Worm (Caenorhabditis elegans) whole organism, L4 larva: ENCODE measurements around the gene cct-4.

Experiments
- D1046.2 ChIP-seq: fragments of 200-800 bp; sonication (Bioruptor generic); IDR thresholded peaks from 2 replicates; pipeline ENCODE4 v1.3.6; 2022; ENCODE audit warnings: missing genetic modification characterization, missing compliant biosample characterization
- F37D6.2 ChIP-seq: sonication (generic microtip); optimal IDR thresholded peaks from 2 replicates; lab custom pipeline; 2016; ENCODE audit warnings: mild to moderate bottlenecking, missing genetic modification characterization, missing compliant biosample characterization
- T20F7.1 ChIP-seq: fragments of 200-800 bp; sonication (Bioruptor generic); optimal IDR thresholded peaks from 2 replicates; lab custom pipeline; 2018; ENCODE audit warnings: mild to moderate bottlenecking, missing genetic modification characterization, missing compliant biosample characterization
- Y105C5A.15 ChIP-seq: fragments of 200-800 bp; sonication (Bioruptor generic); IDR thresholded peaks from 2 replicates; pipeline ENCODE4 v1.3.6; 2022; ENCODE audit warnings: missing genetic modification characterization, missing compliant biosample characterization
- ZK546.5 ChIP-seq, 2 experiments: sonication (generic microtip); optimal IDR thresholded peaks; 2 replicates each; lab custom pipeline; 2017; ENCODE audit warnings: missing biosample characterization in 2 of 2, missing genetic modification characterization in 2 of 2
- aha-1 ChIP-seq: fragments of 150-350 bp; peaks from one replicate; lab custom pipeline; 2014; ENCODE audit warnings: missing biosample characterization, missing genetic modification characterization
- ceh-28 ChIP-seq: fragments of 150-350 bp; optimal IDR thresholded peaks from 2 replicates; lab custom pipeline; 2014; ENCODE audit warnings: missing biosample characterization, missing genetic modification reagents, missing genetic modification characterization
- cey-2 ChIP-seq: sonication (generic microtip); optimal IDR thresholded peaks from 3 replicates; lab custom pipeline; 2017; ENCODE audit warnings: missing genetic modification characterization, mild to moderate bottlenecking, missing compliant biosample characterization, antibody characterized with exemption, borderline replicate concordance; ENCODE audit not compliant: insufficient read depth
- daf-16 ChIP-seq, 3 experiments: sonication (generic microtip); optimal IDR thresholded peaks; 2 replicates each; lab custom pipeline; 2016 to 2017; ENCODE audit warnings: missing genetic modification characterization in 3 of 3, missing genetic modification reagents in 3 of 3, mild to moderate bottlenecking in 2 of 3, missing compliant biosample characterization in 2 of 3, missing biosample characterization in 1 of 3, moderate library complexity in 1 of 3
- daf-19 ChIP-seq: fragments of 200-800 bp; sonication (Bioruptor generic); conservative IDR thresholded peaks from 2 replicates; pipeline ENCODE4 v1.3.6; 2022; ENCODE audit warnings: missing genetic modification characterization, missing compliant biosample characterization
- dmd-8 ChIP-seq: fragments of 200-800 bp; sonication (Bioruptor generic); IDR thresholded peaks from 2 replicates; pipeline ENCODE4 v1.3.6; 2022; ENCODE audit warnings: missing genetic modification characterization, missing compliant biosample characterization
- dmd-9 ChIP-seq: fragments of 200-800 bp; sonication (Bioruptor generic); IDR thresholded peaks from 2 replicates; pipeline ENCODE4 v1.3.6; 2022; ENCODE audit warnings: missing genetic modification reagents, missing genetic modification characterization, missing compliant biosample characterization
- dpl-1 ChIP-seq: fragments of 150-350 bp; optimal IDR thresholded peaks from 2 replicates; lab custom pipeline; 2014; ENCODE audit warnings: missing biosample characterization, missing genetic modification reagents, missing genetic modification characterization
- dve-1 ChIP-seq: sonication (generic microtip); optimal IDR thresholded peaks from 2 replicates; lab custom pipeline; 2017; ENCODE audit warnings: antibody characterized with exemption, mild to moderate bottlenecking, missing genetic modification characterization, missing compliant biosample characterization; ENCODE audit not compliant: insufficient read depth
- fkh-10 ChIP-seq: fragments of 150-350 bp; optimal IDR thresholded peaks from 2 replicates; lab custom pipeline; 2014; ENCODE audit warnings: missing biosample characterization, missing genetic modification reagents, missing genetic modification characterization
- hif-1 ChIP-seq, 2 experiments: sonication (generic microtip); optimal IDR thresholded peaks; 2 replicates each; lab custom pipeline; 2016 to 2017; ENCODE audit warnings: missing compliant biosample characterization in 2 of 2, missing genetic modification characterization in 2 of 2, missing genetic modification reagents in 2 of 2, missing genotype in 2 of 2, mild to moderate bottlenecking in 1 of 2
- hlh-30 ChIP-seq: sonication (generic microtip); optimal IDR thresholded peaks from 2 replicates; lab custom pipeline; 2017; ENCODE audit warnings: antibody characterized with exemption, mild to moderate bottlenecking, missing genetic modification characterization, missing compliant biosample characterization; ENCODE audit not compliant: insufficient read depth
- jun-1 ChIP-seq: fragments of 150-350 bp; optimal IDR thresholded peaks from 2 replicates; lab custom pipeline; 2014; ENCODE audit warnings: missing biosample characterization, missing genetic modification reagents, missing genetic modification characterization
- lim-7 ChIP-seq: fragments of 200-800 bp; sonication (Bioruptor generic); IDR thresholded peaks from 2 replicates; pipeline ENCODE4 v1.3.6; 2022; ENCODE audit warnings: missing genetic modification characterization, missing compliant biosample characterization
- lir-3 ChIP-seq: sonication (generic microtip); optimal IDR thresholded peaks from 2 replicates; lab custom pipeline; 2016; ENCODE audit warnings: mild to moderate bottlenecking, missing genetic modification characterization, missing compliant biosample characterization
- madf-9 ChIP-seq: fragments of 200-800 bp; sonication (Bioruptor generic); conservative IDR thresholded peaks from 2 replicates; pipeline ENCODE4 v1.3.6; 2022; ENCODE audit warnings: missing genetic modification reagents, missing genetic modification characterization, missing compliant biosample characterization
- mxl-3 ChIP-seq: fragments of 200-800 bp; sonication (Bioruptor generic); optimal IDR thresholded peaks from 2 replicates; lab custom pipeline; 2018; ENCODE audit warnings: mild to moderate bottlenecking, missing genetic modification characterization, missing compliant biosample characterization
- nhr-11 ChIP-seq: fragments of 150-350 bp; optimal IDR thresholded peaks from 2 replicates; lab custom pipeline; 2014; ENCODE audit warnings: missing biosample characterization, missing genetic modification characterization
- nhr-237 ChIP-seq: sonication (generic microtip); optimal IDR thresholded peaks from 2 replicates; lab custom pipeline; 2017; ENCODE audit warnings: missing biosample characterization, missing genetic modification characterization
- nhr-25 ChIP-seq: sonication (generic microtip); optimal IDR thresholded peaks from 2 replicates; lab custom pipeline; 2017; ENCODE audit warnings: missing genetic modification characterization, mild to moderate bottlenecking, missing compliant biosample characterization, antibody characterized with exemption, moderate library complexity, borderline replicate concordance; ENCODE audit not compliant: insufficient read depth
- nhr-42 ChIP-seq: fragments of 200-800 bp; sonication (Bioruptor generic); IDR thresholded peaks from 2 replicates; pipeline ENCODE4 v1.3.6; 2022; ENCODE audit warnings: missing genetic modification characterization, missing compliant biosample characterization
- nhr-48 ChIP-seq: sonication (generic microtip); optimal IDR thresholded peaks from 2 replicates; lab custom pipeline; 2016; ENCODE audit warnings: mild to moderate bottlenecking, missing genetic modification characterization, missing compliant biosample characterization
- nhr-76 ChIP-seq: fragments of 150-350 bp; optimal IDR thresholded peaks from 2 replicates; lab custom pipeline; 2014; ENCODE audit warnings: missing biosample characterization, missing genetic modification characterization
- nhr-77 ChIP-seq: fragments of 150-350 bp; optimal IDR thresholded peaks from 2 replicates; lab custom pipeline; 2014; ENCODE audit warnings: missing biosample characterization, missing genetic modification characterization
- pha-4 ChIP-seq, 2 experiments: fragments of 150-350 bp in 1 of 2; fragments of 200-800 bp in 1 of 2; sonication (Bioruptor generic) in 1 of 2; IDR thresholded peaks in 1 of 2; optimal IDR thresholded peaks in 1 of 2; 2 replicates each; pipeline versions ENCODE4 v1.3.6 to Lab custom; 2014 to 2022; ENCODE audit warnings: missing genetic modification characterization in 2 of 2, missing genetic modification reagents in 2 of 2, missing biosample characterization in 1 of 2, missing compliant biosample characterization in 1 of 2
- php-3 ChIP-seq: fragments of 200-800 bp; sonication (Bioruptor generic); IDR thresholded peaks from 2 replicates; pipeline ENCODE4 v1.3.6; 2022; ENCODE audit warnings: missing genetic modification reagents, missing genetic modification characterization, missing compliant biosample characterization
- rbr-2 ChIP-seq: sonication (generic microtip); optimal IDR thresholded peaks from 2 replicates; lab custom pipeline; 2016; ENCODE audit warnings: missing genotype, missing genetic modification characterization, missing compliant biosample characterization
- skn-1 ChIP-seq: fragments of 150-350 bp; optimal IDR thresholded peaks from 2 replicates; lab custom pipeline; 2014; ENCODE audit warnings: missing biosample characterization, missing genetic modification characterization
- spr-3 ChIP-seq: fragments of 200-800 bp; sonication (Bioruptor generic); optimal IDR thresholded peaks from 2 replicates; lab custom pipeline; 2018; ENCODE audit warnings: mild to moderate bottlenecking, missing genetic modification characterization, missing compliant biosample characterization
- tra-1 ChIP-seq: fragments of 200-800 bp; sonication (Bioruptor generic); IDR thresholded peaks from 2 replicates; pipeline ENCODE4 v1.3.6; 2022; ENCODE audit warnings: missing genetic modification reagents, missing genetic modification characterization, missing compliant biosample characterization
- unc-130 ChIP-seq: sonication (generic microtip); optimal IDR thresholded peaks from 2 replicates; lab custom pipeline; 2016; ENCODE audit warnings: missing genetic modification reagents, missing genetic modification characterization, missing compliant biosample characterization
- zip-11 ChIP-seq: fragments of 200-800 bp; sonication (Bioruptor generic); IDR thresholded peaks from 2 replicates; pipeline ENCODE4 v1.3.6; 2022; ENCODE audit warnings: missing genetic modification characterization, missing compliant biosample characterization

Gene cct-4

ce11 chrII:8248745-8249144 is 34.7 kb upstream of the cct-4 start, which contains the start of the genes F35C11.2 and F35C11.4 (continued):
- TF ChIP-seq tra-1 (GFP tag; lab: Robert Waterston, UW), result 0 out of 2 replicates have a peak, but pooled peaks have one; percentile 38
- TF ChIP-seq Y105C5A.15, result no peak
- TF ChIP-seq nhr-42 (GFP tag; lab: Robert Waterston, UW), result no peak
- peak; percentile 31 for TF ChIP-seq nhr-48 (tag; lab: Kevin White, UChicago)
- TF ChIP-seq jun-1 (tag; lab: Kevin White, UChicago), result no peak
- TF ChIP-seq nhr-76 (tag; lab: Kevin White, UChicago), result no peak

- TF ChIP-seq rbr-2 (tag; lab: Kevin White, UChicago), result no peak
- no peak for TF ChIP-seq daf-16 (GFP tag; optimal IDR thresholded peaks at IDR 0.05; lab: Kevin White, UChicago)
- peak; percentile 4 for TF ChIP-seq daf-16 (tag; optimal IDR thresholded peaks at IDR 0.05; lab: Kevin White, UChicago)
- TF ChIP-seq dve-1 (tag; lab: Kevin White, UChicago), result peak; percentile 28
- TF ChIP-seq dmd-9 (GFP tag; lab: Robert Waterston, UW), result no peak
- TF ChIP-seq, all 104 proteins: peak for 2
Observed at ce11 chrII:8249710-8250109, 33.8 kb upstream of the cct-4 start.

- TF ChIP-seq unc-130 (GFP tag; lab: Kevin White, UChicago), result peak; percentile 46
- TF ChIP-seq php-3 (GFP tag; lab: Robert Waterston, UW), result no peak
- no peak for TF ChIP-seq lim-7 (GFP tag; lab: Robert Waterston, UW)
- TF ChIP-seq, all 104 proteins: peak for 1
Observed at ce11 chrII:8253160-8253793, 30.2 kb upstream of the cct-4 start, which contains the start of gene F35C11.5. F35C11.5 (plus strand) TSS chrII:8253743.

ce11 chrII:8256013-8256412 is 27.5 kb upstream of the cct-4 start, which contains the start of gene F35C11.7:
F35C11.7 (plus strand) TSS chrII:8256313.
- TF ChIP-seq spr-3 (no peak), unc-130 (GFP tag; lab: Kevin White, UChicago) (no peak), ceh-28 (tag; lab: Kevin White, UChicago) (no peak), F37D6.2 (tag; lab: Kevin White, UChicago) (no peak), zip-11 (GFP tag; lab: Robert Waterston, UW) (no peak), daf-16 (GFP tag; optimal IDR thresholded peaks at IDR 0.05; lab: Kevin White, UChicago) (no peak), daf-16 (tag; optimal IDR thresholded peaks at IDR 0.05; lab: Kevin White, UChicago) (no peak), nhr-237 (tag; lab: Kevin White, UChicago) (no peak), ZK546.5 (tag; optimal IDR thresholded peaks at IDR 0.05; lab: Kevin White, UChicago) (no peak), madf-9 (no peak), D1046.2 (no peak), dmd-8 (GFP tag; lab: Robert Waterston, UW) (no peak), Y105C5A.15 (no peak), daf-19 (no peak), dpl-1 (GFP tag; lab: Kevin White, UChicago) (no peak), cey-2 (no peak), nhr-11 (tag; lab: Kevin White, UChicago) (no peak)

- TF ChIP-seq unc-130 (GFP tag; lab: Kevin White, UChicago), result no peak
- no peak for TF ChIP-seq mxl-3
- no peak for TF ChIP-seq fkh-10 (GFP tag; lab: Kevin White, UChicago)
- TF ChIP-seq T20F7.1 (GFP tag; lab: Kevin White, UChicago), result no peak
- no peak for TF ChIP-seq pha-4 (GFP tag; IDR thresholded peaks at IDR 0.05; lab: Robert Waterston, UW)
- no peak for TF ChIP-seq pha-4 (tag; optimal IDR thresholded peaks at IDR 0.05; lab: Kevin White, UChicago)
- no peak for TF ChIP-seq hif-1 (tag; optimal IDR thresholded peaks at IDR 0.05; lab: Kevin White, UChicago)
- no peak for TF ChIP-seq spr-3
- TF ChIP-seq hlh-30 (tag; lab: Kevin White, UChicago), result no peak
- no peak for TF ChIP-seq skn-1 (tag; lab: Kevin White, UChicago)
- TF ChIP-seq daf-19, result no peak
- no peak for TF ChIP-seq aha-1
- TF ChIP-seq nhr-25 (tag; lab: Kevin White, UChicago), result no peak
- no peak for TF ChIP-seq lir-3 (tag; lab: Kevin White, UChicago)
- no peak for TF ChIP-seq D1046.2
- TF ChIP-seq nhr-77 (tag; lab: Kevin White, UChicago), result no peak
- TF ChIP-seq, all 104 proteins: peak for 0
Observed at ce11 chrII:8259038-8259437, 24.4 kb upstream of the cct-4 start, which contains the start of gene F35C11.6. F35C11.6 (minus strand) TSS chrII:8259138.
